Fruit fly (Drosophila melanogaster): ENCODE data around the gene CG42577.

DNA sequence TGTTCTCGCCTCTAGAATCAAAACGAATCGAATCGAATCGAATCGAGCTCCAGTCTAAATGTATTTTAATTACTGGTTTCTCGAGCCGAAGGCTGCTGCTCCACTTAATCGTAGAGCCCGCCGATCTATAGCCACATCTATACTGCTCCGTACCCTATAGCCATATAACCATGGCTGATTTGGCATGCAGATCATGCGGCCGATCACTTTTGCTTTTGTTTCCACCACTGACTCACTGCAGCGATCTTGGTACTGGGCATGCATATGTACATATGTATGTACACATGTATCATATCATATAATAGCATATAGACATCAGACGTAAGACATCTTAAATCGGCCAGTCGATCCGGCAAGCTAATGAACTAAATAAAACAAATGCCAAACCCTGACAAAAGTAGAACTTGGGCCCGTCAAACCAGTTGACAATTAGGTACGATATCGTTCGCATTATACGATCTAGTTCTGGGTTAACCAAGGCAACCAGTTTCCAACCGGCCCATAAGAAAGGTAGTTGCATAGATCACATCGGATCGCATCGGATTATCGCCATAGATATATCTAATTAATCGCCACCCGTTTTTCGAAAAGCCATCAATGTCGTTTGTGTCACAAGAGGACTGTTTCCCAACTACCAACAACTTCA lies 13.7 kb upstream of the CG42577 start:
- TF ChIP-seq CG1621 (tag; optimal IDR thresholded peaks at IDR 0.05) (no peak), dac (GFP tag; optimal IDR thresholded peaks at IDR 0.05) (no peak), lz (GFP tag; optimal IDR thresholded peaks at IDR 0.05) (no peak), topi (GFP tag; optimal IDR thresholded peaks at IDR 0.05) (no peak), Gug (GFP tag; IDR thresholded peaks at IDR 0.05) (no peak), CG11762 (GFP tag; optimal IDR thresholded peaks at IDR 0.05; ENCODE audit: insufficient read depth) (no peak), dsx (GFP tag; optimal IDR thresholded peaks at IDR 0.05; ENCODE audit: poor library complexity, severe bottlenecking) (no peak), CG10669 (GFP tag; optimal IDR thresholded peaks at IDR 0.05) (no peak), fd59A (GFP tag; optimal IDR thresholded peaks at IDR 0.05) (no peak), CG4318 (GFP tag; optimal IDR thresholded peaks at IDR 0.05) (no peak), CG11294 (GFP tag; IDR thresholded peaks at IDR 0.05) (no peak)
